Fruit fly (Drosophila melanogaster) whole organism, embryonic: ENCODE data around the gene CG6295.

Experiments used
- Bgb ChIP-seq: fragments of 200-800 bp; sonication (Bioruptor generic); IDR thresholded peaks from 2 replicates; pipeline ENCODE4 v1.3.6; 2022; ENCODE audit warnings: missing biosample characterization, missing genetic modification characterization; ENCODE audit not compliant: partially characterized antibody
- BtbVII ChIP-seq: fragments of 200-800 bp; sonication (Bioruptor generic); optimal IDR thresholded peaks from 3 replicates; lab custom pipeline; 2017; ENCODE audit warnings: missing biosample characterization, mild to moderate bottlenecking, missing genetic modification characterization
- CG10979 ChIP-seq: fragments of 200-800 bp; sonication (Bioruptor generic); optimal IDR thresholded peaks from 2 replicates; lab custom pipeline; 2018; ENCODE audit warnings: missing biosample characterization, mild to moderate bottlenecking, missing genetic modification characterization, moderate library complexity
- CG11456 ChIP-seq: fragments of 200-800 bp; sonication (Bioruptor generic); IDR thresholded peaks from 3 replicates; pipeline ENCODE4 v1.3.6; 2022; ENCODE audit warnings: missing biosample characterization, missing genetic modification characterization
- CG11504 ChIP-seq: fragments of 200-800 bp; sonication (Bioruptor generic); optimal IDR thresholded peaks from 3 replicates; lab custom pipeline; 2019; ENCODE audit warnings: missing biosample characterization, mild to moderate bottlenecking, missing genetic modification characterization, moderate library complexity
- CG12219 ChIP-seq: fragments of 200-800 bp; sonication (Bioruptor generic); optimal IDR thresholded peaks from 3 replicates; lab custom pipeline; 2018; ENCODE audit warnings: missing biosample characterization, mild to moderate bottlenecking, missing genetic modification characterization
- CG17328 ChIP-seq: fragments of 200-800 bp; sonication (Bioruptor generic); IDR thresholded peaks from 2 replicates; pipeline ENCODE4 v1.3.6; 2022; ENCODE audit warnings: missing biosample characterization, missing genetic modification characterization
- CG17359 ChIP-seq: fragments of 200-800 bp; sonication (Bioruptor generic); optimal IDR thresholded peaks from 3 replicates; lab custom pipeline; 2018; ENCODE audit warnings: missing biosample characterization, mild to moderate bottlenecking, missing genetic modification characterization, moderate library complexity
- CG17568 ChIP-seq: fragments of 200-800 bp; sonication (Bioruptor generic); optimal IDR thresholded peaks from 2 replicates; lab custom pipeline; 2018; ENCODE audit warnings: missing biosample characterization, mild to moderate bottlenecking, missing genetic modification characterization, moderate library complexity
- CG17802 ChIP-seq: fragments of 200-800 bp; sonication (Bioruptor generic); optimal IDR thresholded peaks from 2 replicates; lab custom pipeline; 2018; ENCODE audit warnings: missing biosample characterization, mild to moderate bottlenecking, missing genetic modification characterization, moderate library complexity
- CG18011 ChIP-seq: fragments of 200-800 bp; sonication (Bioruptor generic); optimal IDR thresholded peaks from 2 replicates; lab custom pipeline; 2017; ENCODE audit warnings: missing biosample characterization, missing genetic modification characterization, mild to moderate bottlenecking, moderate library complexity, missing genotype
- CG2120 ChIP-seq: fragments of 200-800 bp; sonication (Bioruptor generic); optimal IDR thresholded peaks from 3 replicates; lab custom pipeline; 2016; ENCODE audit warnings: missing biosample characterization, missing genetic modification characterization
- CG2889 ChIP-seq: fragments of 200-800 bp; sonication (Bioruptor generic); IDR thresholded peaks from 3 replicates; pipeline ENCODE4 v1.3.6; 2022; ENCODE audit warnings: missing biosample characterization, missing genetic modification characterization
- CG31224 ChIP-seq: fragments of 200-800 bp; sonication (Bioruptor generic); IDR thresholded peaks from 2 replicates; pipeline ENCODE4 v1.3.6; 2022; ENCODE audit warnings: missing biosample characterization, missing genetic modification characterization
- CG34422 ChIP-seq: fragments of 200-800 bp; sonication (Bioruptor generic); IDR thresholded peaks from 3 replicates; pipeline ENCODE4 v1.3.6; 2022; ENCODE audit warnings: missing biosample characterization, missing genetic modification characterization
- CG6254 ChIP-seq: fragments of 200-800 bp; sonication (Bioruptor generic); optimal IDR thresholded peaks from 3 replicates; lab custom pipeline; 2017; ENCODE audit warnings: mild to moderate bottlenecking, missing biosample characterization, missing genetic modification reagents, missing genetic modification characterization
- CG6765 ChIP-seq: fragments of 200-800 bp; sonication (Bioruptor generic); optimal IDR thresholded peaks from 3 replicates; lab custom pipeline; 2017; ENCODE audit warnings: missing biosample characterization, mild to moderate bottlenecking, missing genetic modification characterization
- CG7839 ChIP-seq: fragments of 200-800 bp; sonication (Bioruptor generic); optimal IDR thresholded peaks from 3 replicates; lab custom pipeline; 2018; ENCODE audit warnings: missing biosample characterization, mild to moderate bottlenecking, missing genetic modification characterization, moderate library complexity
- CG8765 ChIP-seq: fragments of 200-800 bp; sonication (Bioruptor generic); IDR thresholded peaks from 2 replicates; pipeline ENCODE4 v1.3.6; 2022; ENCODE audit warnings: missing biosample characterization, missing genetic modification characterization
- CG9437 ChIP-seq: fragments of 200-800 bp; sonication (Bioruptor generic); optimal IDR thresholded peaks from 2 replicates; lab custom pipeline; 2018; ENCODE audit warnings: missing biosample characterization, mild to moderate bottlenecking, missing genetic modification characterization
- CTCF ChIP-seq: fragments of 200-800 bp; sonication (Bioruptor generic); optimal IDR thresholded peaks from 2 replicates; lab custom pipeline; 2017; ENCODE audit warnings: missing biosample characterization, mild to moderate bottlenecking, missing genetic modification characterization, moderate library complexity
- CoRest ChIP-seq: fragments of 200-800 bp; sonication (Bioruptor generic); optimal IDR thresholded peaks from 3 replicates; lab custom pipeline; 2018; ENCODE audit warnings: missing biosample characterization, mild to moderate bottlenecking, missing genetic modification characterization, moderate library complexity
- D19A ChIP-seq: fragments of 200-800 bp; optimal IDR thresholded peaks from 3 replicates; lab custom pipeline; 2019; ENCODE audit warnings: missing biosample characterization, mild to moderate bottlenecking, missing genetic modification characterization, moderate library complexity
- Dbx ChIP-seq: fragments of 200-800 bp; sonication (Bioruptor generic); IDR thresholded peaks from 3 replicates; pipeline ENCODE4 v1.3.6; 2022; ENCODE audit warnings: missing biosample characterization, missing genetic modification characterization
- Dip2 ChIP-seq: fragments of 200-800 bp; sonication (Bioruptor generic); IDR thresholded peaks from 2 replicates; pipeline ENCODE4 v1.3.6; 2022; ENCODE audit warnings: missing biosample characterization, missing genetic modification characterization
- E2f2 ChIP-seq: fragments of 200-800 bp; sonication (Bioruptor generic); IDR thresholded peaks from 2 replicates; pipeline ENCODE4 v1.3.6; 2022; ENCODE audit warnings: missing biosample characterization, missing genetic modification characterization
- Ets65A ChIP-seq: fragments of 200-800 bp; sonication (Bioruptor generic); peaks from one replicate; lab custom pipeline; 2016; ENCODE audit warnings: missing biosample characterization, missing genetic modification characterization
- Ets97D ChIP-seq: fragments of 200-800 bp; sonication (Bioruptor generic); optimal IDR thresholded peaks from 3 replicates; lab custom pipeline; 2016; ENCODE audit warnings: missing biosample characterization, missing genetic modification characterization
- HLHmδ ChIP-seq: fragments of 200-800 bp; sonication (Bioruptor generic); optimal IDR thresholded peaks from 2 replicates; lab custom pipeline; 2018; ENCODE audit warnings: missing biosample characterization, mild to moderate bottlenecking, missing genetic modification characterization, moderate library complexity
- Pdp1 ChIP-seq, 2 experiments: fragments of 200-800 bp; sonication (Bioruptor generic); optimal IDR thresholded peaks; 3 replicates each; lab custom pipeline; 2016; ENCODE audit warnings: missing biosample characterization in 2 of 2, missing genetic modification characterization in 2 of 2, mild to moderate bottlenecking in 1 of 2, moderate library complexity in 1 of 2
- Rx ChIP-seq: fragments of 200-800 bp; sonication (Bioruptor generic); IDR thresholded peaks from 2 replicates; pipeline ENCODE4 v1.3.6; 2022; ENCODE audit warnings: missing biosample characterization, missing genetic modification characterization
- btn ChIP-seq: fragments of 200-800 bp; sonication (Bioruptor generic); optimal IDR thresholded peaks from 2 replicates; lab custom pipeline; 2016; ENCODE audit warnings: missing biosample characterization, missing genetic modification characterization
- cg ChIP-seq: fragments of 200-800 bp; sonication (Bioruptor generic); optimal IDR thresholded peaks from 3 replicates; lab custom pipeline; 2019; ENCODE audit warnings: missing biosample characterization, mild to moderate bottlenecking, missing genetic modification characterization, moderate library complexity
- corto ChIP-seq: fragments of 200-800 bp; sonication (Bioruptor generic); optimal IDR thresholded peaks from 2 replicates; lab custom pipeline; 2016; ENCODE audit warnings: missing biosample characterization, mild to moderate bottlenecking, missing genetic modification characterization, moderate library complexity
- ewg ChIP-seq: fragments of 200-800 bp; sonication (Bioruptor generic); optimal IDR thresholded peaks from 3 replicates; lab custom pipeline; 2017; ENCODE audit warnings: mild to moderate bottlenecking, missing biosample characterization, missing genetic modification reagents, missing genetic modification characterization
- hkb ChIP-seq, 2 experiments: fragments of 200-800 bp in 1 of 2; fragments of >200 bp in 1 of 2; sonication (Bioruptor generic) in 1 of 2; IDR thresholded peaks in 1 of 2; optimal IDR thresholded peaks in 1 of 2; 2 replicates each; pipeline versions ENCODE4 v1.3.6 to Lab custom; 2017 to 2022; ENCODE audit warnings: missing biosample characterization in 1 of 2, missing genetic modification characterization in 1 of 2
- kah ChIP-seq: fragments of 200-800 bp; sonication (Bioruptor generic); optimal IDR thresholded peaks from 2 replicates; lab custom pipeline; 2018; ENCODE audit warnings: missing biosample characterization, mild to moderate bottlenecking, missing genetic modification characterization
- ken ChIP-seq: fragments of 200-800 bp; sonication (Bioruptor generic); IDR thresholded peaks from 3 replicates; pipeline ENCODE4 v1.3.6; 2022; ENCODE audit warnings: missing biosample characterization, missing genetic modification characterization
- odd ChIP-seq: fragments of 200-800 bp; sonication (Bioruptor generic); optimal IDR thresholded peaks from 2 replicates; lab custom pipeline; 2017; ENCODE audit warnings: missing biosample characterization, mild to moderate bottlenecking, missing genetic modification characterization
- pb ChIP-seq: fragments of 200-800 bp; sonication (Bioruptor generic); optimal IDR thresholded peaks from 3 replicates; lab custom pipeline; 2016; ENCODE audit warnings: missing biosample characterization, missing genetic modification characterization
- row ChIP-seq: fragments of 200-800 bp; sonication (Bioruptor generic); IDR thresholded peaks from 3 replicates; pipeline ENCODE4 v1.3.6; 2022; ENCODE audit warnings: missing biosample characterization, missing genetic modification characterization
- run ChIP-seq: fragments of 200-800 bp; sonication (Bioruptor generic); optimal IDR thresholded peaks from 3 replicates; lab custom pipeline; 2018; ENCODE audit warnings: missing biosample characterization, mild to moderate bottlenecking, missing genetic modification characterization
- sens ChIP-seq: fragments of 200-800 bp; sonication (Bioruptor generic); peaks from one replicate; lab custom pipeline; 2016; ENCODE audit warnings: missing biosample characterization, missing genetic modification characterization
- slbo ChIP-seq: fragments of 200-800 bp; sonication (Bioruptor generic); IDR thresholded peaks from 2 replicates; pipeline ENCODE4 v1.3.6; 2022; ENCODE audit warnings: missing biosample characterization, missing genetic modification characterization
- trem ChIP-seq: fragments of 200-800 bp; optimal IDR thresholded peaks from 3 replicates; lab custom pipeline; 2019; ENCODE audit warnings: missing biosample characterization, mild to moderate bottlenecking, missing genetic modification characterization, moderate library complexity
- vfl ChIP-seq: fragments of 200-800 bp; sonication (Bioruptor generic); optimal IDR thresholded peaks from 2 replicates; lab custom pipeline; 2016; ENCODE audit warnings: missing biosample characterization, missing genetic modification characterization
- vnd ChIP-seq: fragments of 200-800 bp; sonication (Bioruptor generic); IDR thresholded peaks from 3 replicates; pipeline ENCODE4 v1.3.6; 2022; ENCODE audit warnings: missing biosample characterization, missing genetic modification characterization; ENCODE audit not compliant: partially characterized antibody
- wor ChIP-seq: fragments of 200-800 bp; sonication (Bioruptor generic); IDR thresholded peaks from 2 replicates; pipeline ENCODE4 v1.3.6; 2022; ENCODE audit warnings: missing biosample characterization, missing genetic modification characterization

CG6295 gene

DNA sequence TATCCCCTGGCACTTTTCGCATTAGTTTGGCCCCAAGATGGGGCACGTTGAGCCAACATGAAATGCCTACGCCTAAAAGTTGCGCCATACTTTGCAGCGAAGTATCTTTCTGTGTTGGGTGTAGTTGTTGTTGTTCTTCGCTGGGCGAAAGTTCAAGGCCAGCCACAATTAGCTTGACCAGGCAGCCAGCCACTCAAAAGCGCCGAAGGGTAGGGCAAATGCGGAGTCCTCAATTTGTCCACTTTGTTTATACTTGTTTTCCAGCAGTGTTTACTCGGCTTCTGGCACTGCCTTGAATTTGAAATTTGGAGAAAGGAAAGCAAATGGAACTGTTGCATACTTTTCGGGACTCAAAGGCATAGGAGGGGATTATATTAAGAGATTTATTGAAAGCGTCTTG lies 49.7 kb downstream of the CG6295 start (continued):
- no peak for TF ChIP-seq vfl (GFP tag; lab: Kevin White, UChicago)
- no peak for TF ChIP-seq vnd (GFP tag; lab: Robert Waterston, UW)
- TF ChIP-seq D19A: no peak
- no peak for TF ChIP-seq ken (GFP tag; lab: Robert Waterston, UW)
- no peak for TF ChIP-seq CG7839

DNA sequence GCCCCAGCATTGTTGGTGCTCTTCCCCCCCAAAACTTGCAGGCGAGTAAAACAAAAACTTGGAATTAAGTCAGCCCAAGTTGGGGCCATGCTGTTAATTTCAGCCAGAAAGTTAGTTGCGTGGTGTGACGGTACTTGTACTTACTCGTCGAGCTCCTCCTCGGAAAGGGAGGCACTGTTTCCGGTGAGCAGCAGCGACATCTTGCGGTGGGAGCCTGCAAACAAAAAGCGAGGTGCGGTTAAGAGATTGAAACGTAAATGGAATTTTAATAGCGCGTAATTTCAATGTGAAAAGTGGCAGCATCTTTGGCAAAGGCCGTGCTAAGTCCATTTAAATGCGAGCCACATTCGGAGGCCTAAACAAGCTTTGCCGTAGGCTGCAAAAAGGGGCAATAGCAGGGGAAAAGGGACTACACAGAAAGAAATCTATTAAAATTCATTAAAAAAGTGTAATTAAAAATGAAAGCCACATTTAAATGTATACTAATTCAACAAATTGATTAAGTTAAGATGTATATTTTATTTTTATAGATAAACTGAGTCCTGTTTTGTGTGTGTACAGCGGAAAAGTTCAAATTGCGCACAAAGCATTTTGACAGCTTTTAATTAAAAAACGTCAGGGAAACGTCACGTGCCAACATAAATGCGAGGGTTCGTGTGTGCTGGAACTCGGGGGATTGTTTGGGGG lies 50.3 kb downstream of the CG6295 start:
- TF ChIP-seq row (GFP tag; lab: Robert Waterston, UW): peak; percentile 21; the same call in 1 of the 3 replicates
- peak; percentile 10 for TF ChIP-seq CG2120 (GFP tag; lab: Kevin White, UChicago)
- no peak for TF ChIP-seq Dbx (GFP tag; lab: Robert Waterston, UW)
- TF ChIP-seq Ets65A (GFP tag; lab: Kevin White, UChicago): peak; percentile 78
- TF ChIP-seq CG17568: no peak
- TF ChIP-seq HLHmδ (GFP tag; lab: Kevin White, UChicago): no peak
- no peak for TF ChIP-seq CG34422 (GFP tag; lab: Robert Waterston, UW)
- TF ChIP-seq Dip2 (GFP tag; lab: Robert Waterston, UW): no peak
- TF ChIP-seq CG2889: no peak
- TF ChIP-seq hkb (optimal IDR thresholded peaks at IDR 0.05; lab: Kevin White, UChicago): peak; percentile 25
- no peak for TF ChIP-seq hkb (GFP tag; IDR thresholded peaks at IDR 0.05; lab: Robert Waterston, UW)
- no peak for TF ChIP-seq run (tag; lab: Kevin White, UChicago)
- no peak for TF ChIP-seq wor (GFP tag; lab: Robert Waterston, UW)
- no peak for TF ChIP-seq cg (GFP tag; lab: Kevin White, UChicago)
- TF ChIP-seq trem (tag; lab: Kevin White, UChicago): no peak
- TF ChIP-seq kah (GFP tag; lab: Kevin White, UChicago): no peak
- TF ChIP-seq CG12219: peak; percentile 23
- TF ChIP-seq Bgb (GFP tag; lab: Robert Waterston, UW): peak; percentile 20; the same call in 1 of the 2 replicates
- 0 out of 2 replicates have a peak, but pooled peaks have one; percentile 25 for TF ChIP-seq CG17328
- TF ChIP-seq corto (GFP tag; lab: Kevin White, UChicago): no peak
- peak; percentile 25 for TF ChIP-seq pb (GFP tag; lab: Kevin White, UChicago)
- TF ChIP-seq Pdp1 (GFP tag; optimal IDR thresholded peaks at IDR 0.05; lab: Kevin White, UChicago): no peak
- TF ChIP-seq CG18011 (GFP tag; lab: Kevin White, UChicago): no peak
- peak; percentile 62 for TF ChIP-seq sens (GFP tag; lab: Kevin White, UChicago)
- TF ChIP-seq E2f2 (GFP tag; lab: Robert Waterston, UW): peak; percentile 21; the same call in 1 of the 2 replicates
- TF ChIP-seq BtbVII (GFP tag; lab: Kevin White, UChicago): peak; percentile 7
- TF ChIP-seq CG10979 (tag; lab: Kevin White, UChicago): peak; percentile 3
- TF ChIP-seq CTCF (GFP tag; lab: Kevin White, UChicago): peak; percentile 88
- peak; percentile 6 for TF ChIP-seq CG9437 (GFP tag; lab: Kevin White, UChicago)
- peak; percentile 2 for TF ChIP-seq CG17359 (tag; lab: Kevin White, UChicago)
- TF ChIP-seq CG6765 (GFP tag; lab: Kevin White, UChicago): peak; percentile 36
- peak; percentile 10; the same call in 1 of the 2 replicates for TF ChIP-seq CG8765
- TF ChIP-seq CG11504 (tag; lab: Kevin White, UChicago): peak; percentile 16
- TF ChIP-seq Ets97D: peak; percentile 69
- peak; percentile 35; the same call in 1 of the 2 replicates for TF ChIP-seq slbo (GFP tag; lab: Robert Waterston, UW)
- no peak for TF ChIP-seq btn (GFP tag; lab: Kevin White, UChicago)
- TF ChIP-seq CoRest: no peak
- TF ChIP-seq CG6254: no peak
- TF ChIP-seq CG11456 (GFP tag; lab: Robert Waterston, UW): 0 out of 3 replicates have a peak, but pooled peaks have one; percentile 45
- TF ChIP-seq ewg (GFP tag; lab: Kevin White, UChicago): no peak
- peak; percentile 0 for TF ChIP-seq odd (GFP tag; lab: Kevin White, UChicago)
- no peak for TF ChIP-seq Rx
- TF ChIP-seq CG31224 (GFP tag; lab: Robert Waterston, UW): no peak
- TF ChIP-seq CG17802 (tag; lab: Kevin White, UChicago): peak; percentile 10
